Worm (Caenorhabditis elegans): ENCODE results near the gene col-159.

ce11 chrV:13229538-13229937 lies 27.6 kb upstream of the col-159 start:
- TF ChIP-seq mbf-1 (tag; optimal IDR thresholded peaks at IDR 0.05) (no peak), ama-1 (optimal IDR thresholded peaks at IDR 0.05) (no peak), nhr-12 (tag; optimal IDR thresholded peaks at IDR 0.05) (no peak)

Data from whole organism, L2 larva.